Fruit fly (Drosophila melanogaster): ENCODE data around the gene Atet.
A peak's percentile ranks its signal among the peaks of the same experiment; 100 is the strongest.

The Atet gene

DNA sequence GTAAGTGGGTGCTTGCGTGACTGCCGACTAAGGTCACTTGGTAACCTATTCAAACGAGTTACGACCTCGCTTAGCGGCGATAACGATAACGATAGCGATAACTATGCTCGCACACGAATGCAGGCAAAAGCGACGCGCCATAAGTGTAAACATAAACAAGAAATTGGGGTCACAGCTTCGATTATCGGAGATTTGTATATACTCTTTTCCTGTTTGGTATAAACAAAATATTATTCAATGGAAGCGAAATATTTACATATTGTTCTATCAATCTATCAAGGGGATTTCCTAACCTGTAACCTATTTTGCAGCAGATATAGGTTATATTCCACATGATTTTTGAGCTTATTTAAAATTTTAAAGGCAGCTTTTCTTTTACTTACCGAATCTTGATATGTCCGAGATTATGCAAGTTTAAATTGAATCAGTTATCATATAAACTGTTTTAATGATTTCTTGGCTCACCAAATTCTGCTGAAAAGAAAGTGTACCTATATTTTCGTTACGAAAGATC is 47.6 kb upstream of the Atet start (continued):
- TF ChIP-seq CG13296 (GFP tag; optimal IDR thresholded peaks at IDR 0.05) (peak; percentile 10), CG4424 (GFP tag; optimal IDR thresholded peaks at IDR 0.05) (peak; percentile 16), Eip74EF (GFP tag; optimal IDR thresholded peaks at IDR 0.05) (peak in 1 of 2 experiments; percentile 90), ftz-f1 (GFP tag; optimal IDR thresholded peaks at IDR 0.05) (peak; percentile 60), chinmo (GFP tag; IDR thresholded peaks at IDR 0.05; ENCODE audit: partially characterized antibody) (0 out of 4 replicates have a peak, but pooled peaks have one; percentile 24), CG3281 (GFP tag; optimal IDR thresholded peaks at IDR 0.05) (peak; percentile 1), CG13624 (GFP tag; optimal IDR thresholded peaks at IDR 0.05) (peak; percentile 31), CG6689 (GFP tag; IDR thresholded peaks at IDR 0.05) (peak; percentile 47), Nf-YB (GFP tag; optimal IDR thresholded peaks at IDR 0.05) (peak; percentile 9), CG7987 (GFP tag; optimal IDR thresholded peaks at IDR 0.05) (no peak), CG15601 (tag; optimal IDR thresholded peaks at IDR 0.05) (peak; percentile 51), D (optimal IDR thresholded peaks at IDR 0.05) (no peak), D (GFP tag; optimal IDR thresholded peaks at IDR 0.05) (peak; percentile 23), CG10267 (tag; optimal IDR thresholded peaks at IDR 0.05) (peak; percentile 19), bsh (GFP tag; optimal IDR thresholded peaks at IDR 0.05) (peak in 1 of 2 experiments; percentile 59), CG6813 (GFP tag; optimal IDR thresholded peaks at IDR 0.05) (peak; percentile 11), Ets65A (GFP tag) (peak; percentile 47), zf30C (GFP tag; optimal IDR thresholded peaks at IDR 0.05) (no peak), CG12942 (GFP tag; optimal IDR thresholded peaks at IDR 0.05) (no peak), lov (optimal IDR thresholded peaks at IDR 0.05) (no peak), lov (GFP tag; IDR thresholded peaks at IDR 0.05) (no peak)

DNA sequence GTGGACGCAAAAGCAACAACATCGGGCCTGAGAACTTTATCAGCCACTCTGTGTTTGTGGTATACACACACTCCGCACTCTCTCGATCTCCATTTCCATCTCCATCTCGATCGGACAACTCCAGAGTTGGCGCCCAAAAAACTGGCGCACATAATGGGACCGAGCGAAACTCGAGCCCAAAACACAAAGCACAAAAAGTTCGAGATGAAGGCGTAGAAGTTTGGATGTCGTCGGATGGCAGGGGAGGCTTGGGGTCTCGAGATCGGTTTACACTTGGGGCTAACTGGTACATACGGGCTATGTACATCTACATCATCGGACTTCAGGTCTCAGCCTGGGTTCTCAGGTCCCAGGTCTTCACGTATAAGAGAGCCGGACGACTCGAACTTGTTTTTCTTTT is 47.0 kb upstream of the Atet start:
- TF ChIP-seq kni (GFP tag; optimal IDR thresholded peaks at IDR 0.05), result peak; percentile 69
- peak; percentile 84 for TF ChIP-seq CG12769 (tag; optimal IDR thresholded peaks at IDR 0.05)
- TF ChIP-seq CG4360 (GFP tag; IDR thresholded peaks at IDR 0.05), result 0 out of 2 replicates have a peak, but pooled peaks have one; percentile 25
- TF ChIP-seq D (optimal IDR thresholded peaks at IDR 0.05), result no peak
- no peak for TF ChIP-seq D (GFP tag; optimal IDR thresholded peaks at IDR 0.05)
- 0 out of 4 replicates have a peak, but pooled peaks have one; percentile 12 for TF ChIP-seq chinmo (GFP tag; IDR thresholded peaks at IDR 0.05; ENCODE audit: partially characterized antibody)
- TF ChIP-seq CG13894 (tag; optimal IDR thresholded peaks at IDR 0.05), result peak; percentile 97
- TF ChIP-seq CG32532 (GFP tag; IDR thresholded peaks at IDR 0.05), result 0 out of 2 replicates have a peak, but pooled peaks have one; percentile 7
- TF ChIP-seq Abd-B (GFP tag; optimal IDR thresholded peaks at IDR 0.05), result no peak
- TF ChIP-seq HmgD (GFP tag; optimal IDR thresholded peaks at IDR 0.05), result no peak
- TF ChIP-seq CG31224 (GFP tag; IDR thresholded peaks at IDR 0.05), result 0 out of 2 replicates have a peak, but pooled peaks have one; percentile 30
- 0 out of 2 replicates have a peak, but pooled peaks have one; percentile 11 for TF ChIP-seq CG3847 (GFP tag; IDR thresholded peaks at IDR 0.05)

dm6 chr2L:4287076-4287475 is 46.6 kb upstream of the Atet start:
- TF ChIP-seq Drgx (GFP tag; IDR thresholded peaks at IDR 0.05), result peak; percentile 87
- TF ChIP-seq shn (GFP tag; optimal IDR thresholded peaks at IDR 0.05), result no peak
- no peak for TF ChIP-seq trem (tag; optimal IDR thresholded peaks at IDR 0.05)
- TF ChIP-seq Hmr (GFP tag; optimal IDR thresholded peaks at IDR 0.05), result no peak
- TF ChIP-seq vvl (GFP tag; IDR thresholded peaks at IDR 0.05), result peak; percentile 38; the same call in 1 of the 2 replicates
- no peak for TF ChIP-seq so (GFP tag; IDR thresholded peaks at IDR 0.05)
- no peak for TF ChIP-seq CG42726 (GFP tag; IDR thresholded peaks at IDR 0.05; ENCODE audit: partially characterized antibody)
- TF ChIP-seq lov (optimal IDR thresholded peaks at IDR 0.05), result no peak
- TF ChIP-seq lov (GFP tag; IDR thresholded peaks at IDR 0.05), result 0 out of 3 replicates have a peak, but pooled peaks have one; percentile 28
- TF ChIP-seq chif (GFP tag; optimal IDR thresholded peaks at IDR 0.05), result peak in 1 of 2 experiments; percentile 30
- peak; percentile 39 for TF ChIP-seq gem (tag; optimal IDR thresholded peaks at IDR 0.05)
- TF ChIP-seq H15 (GFP tag; IDR thresholded peaks at IDR 0.05), result 0 out of 3 replicates have a peak, but pooled peaks have one; percentile 37
- no peak for TF ChIP-seq dati (GFP tag; IDR thresholded peaks at IDR 0.05)
- TF ChIP-seq prd (optimal IDR thresholded peaks at IDR 0.05), result no peak
- peak; percentile 64; the same call in 2 of the 3 replicates for TF ChIP-seq prd (GFP tag; IDR thresholded peaks at IDR 0.05)
- TF ChIP-seq CG7271 (tag; optimal IDR thresholded peaks at IDR 0.05), result peak; percentile 12
- TF ChIP-seq Xrp1 (GFP tag; IDR thresholded peaks at IDR 0.05), result peak; percentile 52; the same call in 1 of the 2 replicates
- TF ChIP-seq CG30020 (tag; optimal IDR thresholded peaks at IDR 0.05), result no peak
- TF ChIP-seq Antp (GFP tag; optimal IDR thresholded peaks at IDR 0.05), result peak; percentile 3
- TF ChIP-seq gsb-n (tag; optimal IDR thresholded peaks at IDR 0.05), result peak; percentile 5

All from whole organism, embryonic.